Worm (Caenorhabditis elegans): ENCODE results near the gene phf-15.
"Not testable (repeated sequence)": the region's sequence is repeated elsewhere in the genome, so short reads cannot be mapped to it uniquely, and the experiment has no call there.

phf-15 gene

DNA sequence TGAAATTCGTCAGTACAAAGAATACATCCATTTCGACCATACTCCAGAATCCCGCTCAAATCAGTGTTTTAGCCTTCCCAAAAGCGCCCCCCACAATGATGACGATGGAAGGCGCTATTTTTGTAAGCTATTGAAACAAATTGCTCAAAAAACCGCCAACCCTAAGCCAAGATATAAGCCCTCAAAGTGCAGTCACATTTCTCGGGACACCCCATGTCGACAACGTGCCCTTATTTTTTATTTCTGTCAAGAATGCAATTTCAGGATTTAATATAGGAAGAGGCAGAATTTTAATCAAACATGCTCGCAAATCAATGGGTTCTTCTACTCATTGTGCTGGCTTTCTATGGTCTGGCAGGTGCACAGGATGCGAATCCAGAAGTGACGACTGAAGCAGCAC is 10.1 kb downstream of the phf-15 start, which contains the start of gene Y53G8AR.1:
Y53G8AR.1 (plus strand) TSS at position 301 of the 400 bp plus-strand sequence.
- TF ChIP-seq klf-2 (GFP tag; conservative IDR thresholded peaks at IDR 0.05); ztf-29 (GFP tag; IDR thresholded peaks at IDR 0.05); ref-1 (GFP tag; conservative IDR thresholded peaks at IDR 0.05): not testable (repeated sequence)

- TF ChIP-seq tab-1 (GFP tag; IDR thresholded peaks at IDR 0.05) (peak; percentile 89), klf-2 (GFP tag; conservative IDR thresholded peaks at IDR 0.05) (peak; percentile 98), T22C8.4 (GFP tag; IDR thresholded peaks at IDR 0.05) (peak; percentile 87), flt-1 (GFP tag; IDR thresholded peaks at IDR 0.05) (peak; percentile 94), ztf-29 (GFP tag; IDR thresholded peaks at IDR 0.05) (peak; percentile 97), ref-1 (GFP tag; conservative IDR thresholded peaks at IDR 0.05) (peak; percentile 93), ztf-23 (GFP tag; IDR thresholded peaks at IDR 0.05) (peak; percentile 95)
Measured at ce11 chrIII:3334941-3335559, 12.4 kb downstream of the phf-15 start.

DNA sequence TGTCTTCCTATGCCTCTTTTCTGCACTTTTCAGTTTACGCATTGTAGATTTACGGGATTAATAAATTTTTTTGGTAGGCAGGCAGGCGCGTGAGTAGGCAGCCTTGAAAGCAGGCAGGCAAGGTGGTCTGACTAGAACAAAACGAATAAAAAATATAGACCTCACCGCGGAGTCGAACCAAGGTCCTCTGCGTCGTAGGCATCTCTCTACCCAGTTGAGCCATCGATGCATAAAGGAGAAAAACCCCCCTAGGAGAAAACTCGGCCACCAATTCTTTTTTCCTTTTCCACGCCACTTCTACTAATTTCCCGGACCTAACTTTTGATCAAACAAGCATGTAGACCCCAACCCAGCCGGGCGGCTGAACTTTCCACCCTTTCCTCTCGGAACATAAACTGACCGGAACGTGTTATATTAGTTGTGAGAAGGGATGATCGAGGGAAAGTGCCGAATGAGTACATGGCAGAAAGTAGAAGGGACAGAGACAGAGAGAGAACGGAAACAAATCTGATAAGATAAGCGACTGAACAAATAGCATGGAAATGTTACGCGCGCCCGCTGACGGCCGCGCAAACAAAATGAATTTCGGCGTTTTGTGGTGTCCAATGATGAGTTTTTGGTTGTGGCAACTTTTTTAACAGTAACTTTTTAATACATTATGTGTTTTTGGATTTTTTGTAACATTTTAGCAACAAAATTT is 16.8 kb downstream of the phf-15 start:
- TF ChIP-seq flt-1 (GFP tag; IDR thresholded peaks at IDR 0.05) (no peak), klf-2 (GFP tag; conservative IDR thresholded peaks at IDR 0.05) (no peak), tab-1 (GFP tag; IDR thresholded peaks at IDR 0.05) (no peak), med-1 (GFP tag; optimal IDR thresholded peaks at IDR 0.05; ENCODE audit: insufficient read depth) (no peak), T22C8.4 (GFP tag; IDR thresholded peaks at IDR 0.05) (no peak), ztf-23 (GFP tag; IDR thresholded peaks at IDR 0.05) (no peak), ztf-29 (GFP tag; IDR thresholded peaks at IDR 0.05) (no peak), ref-1 (GFP tag; conservative IDR thresholded peaks at IDR 0.05) (no peak)

ce11 chrIII:3343463-3343862 is 20.8 kb downstream of the phf-15 start:
- TF ChIP-seq tab-1 (GFP tag; IDR thresholded peaks at IDR 0.05) = no peak
- TF ChIP-seq T22C8.4 (GFP tag; IDR thresholded peaks at IDR 0.05) = no peak
- TF ChIP-seq cog-1 (tag; optimal IDR thresholded peaks at IDR 0.05) = no peak
- TF ChIP-seq ztf-23 (GFP tag; IDR thresholded peaks at IDR 0.05) = no peak
- TF ChIP-seq ref-1 (GFP tag; conservative IDR thresholded peaks at IDR 0.05) = no peak
- no peak for TF ChIP-seq flt-1 (GFP tag; IDR thresholded peaks at IDR 0.05)
- no peak for TF ChIP-seq med-1 (GFP tag; optimal IDR thresholded peaks at IDR 0.05; ENCODE audit: insufficient read depth)
- TF ChIP-seq klf-2 (GFP tag; conservative IDR thresholded peaks at IDR 0.05) = no peak
- TF ChIP-seq ztf-29 (GFP tag; IDR thresholded peaks at IDR 0.05) = no peak

ce11 chrIII:3344573-3344972 is 21.9 kb downstream of the phf-15 start, which contains the start of gene gei-1:
gei-1 (plus strand) TSS chrIII:3344873.
- TF ChIP-seq tab-1 (GFP tag; IDR thresholded peaks at IDR 0.05) (no peak), flt-1 (GFP tag; IDR thresholded peaks at IDR 0.05) (no peak), ztf-23 (GFP tag; IDR thresholded peaks at IDR 0.05) (no peak), med-1 (GFP tag; optimal IDR thresholded peaks at IDR 0.05; ENCODE audit: insufficient read depth) (no peak), T22C8.4 (GFP tag; IDR thresholded peaks at IDR 0.05) (no peak), cog-1 (tag; optimal IDR thresholded peaks at IDR 0.05) (no peak), klf-2 (GFP tag; conservative IDR thresholded peaks at IDR 0.05) (no peak), ref-1 (GFP tag; conservative IDR thresholded peaks at IDR 0.05) (no peak), ztf-29 (GFP tag; IDR thresholded peaks at IDR 0.05) (no peak)

DNA sequence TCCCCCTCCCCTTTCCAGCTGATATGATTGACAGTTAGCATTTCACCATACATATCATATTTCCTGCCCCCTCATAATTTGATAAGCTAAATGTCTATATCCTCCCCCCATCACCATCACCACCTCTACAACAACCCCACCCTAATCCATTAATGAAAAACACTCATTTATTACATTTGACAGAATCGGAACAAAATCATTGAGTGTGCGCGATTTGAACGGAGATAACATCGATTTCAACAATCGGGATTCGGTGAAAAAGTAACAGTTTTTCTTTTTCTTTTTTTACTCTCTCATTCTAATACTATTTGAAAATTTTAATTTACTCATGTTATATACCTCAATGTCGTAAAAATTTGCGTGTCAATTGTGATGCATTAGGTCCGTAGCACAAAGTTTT is 23.2 kb downstream of the phf-15 start:
- TF ChIP-seq klf-2 (GFP tag; conservative IDR thresholded peaks at IDR 0.05) (no peak), tab-1 (GFP tag; IDR thresholded peaks at IDR 0.05) (no peak), ztf-29 (GFP tag; IDR thresholded peaks at IDR 0.05) (no peak), cog-1 (tag; optimal IDR thresholded peaks at IDR 0.05) (no peak), med-1 (GFP tag; optimal IDR thresholded peaks at IDR 0.05; ENCODE audit: insufficient read depth) (no peak), ref-1 (GFP tag; conservative IDR thresholded peaks at IDR 0.05) (no peak), T22C8.4 (GFP tag; IDR thresholded peaks at IDR 0.05) (no peak), flt-1 (GFP tag; IDR thresholded peaks at IDR 0.05) (no peak), ztf-23 (GFP tag; IDR thresholded peaks at IDR 0.05) (no peak)

ce11 chrIII:3346665-3347064 is 24.0 kb downstream of the phf-15 start:
- TF ChIP-seq tab-1 (GFP tag; IDR thresholded peaks at IDR 0.05) = no peak
- TF ChIP-seq cog-1 (tag; optimal IDR thresholded peaks at IDR 0.05) = no peak
- TF ChIP-seq ztf-29 (GFP tag; IDR thresholded peaks at IDR 0.05) = peak; percentile 71; the same call in 1 of the 2 replicates

DNA sequence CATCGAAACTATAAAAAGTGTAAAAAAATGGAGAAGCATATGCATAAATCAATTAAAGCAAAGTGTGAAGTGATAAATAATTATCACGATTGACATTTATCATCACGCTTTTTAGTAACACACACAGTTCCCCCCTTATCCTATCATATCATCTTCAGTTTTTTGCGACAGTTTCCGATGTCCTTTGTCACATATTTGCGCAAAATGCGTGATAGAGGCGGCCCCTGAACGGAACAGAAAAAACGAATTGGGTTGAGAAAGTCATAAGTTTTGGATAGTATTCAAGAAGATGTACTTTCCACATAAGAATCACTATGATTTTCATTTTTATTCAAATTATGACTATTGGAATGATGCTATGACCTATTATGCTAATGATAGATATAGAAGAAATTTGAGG is 26.4 kb downstream of the phf-15 start:
- TF ChIP-seq ztf-29 (GFP tag; IDR thresholded peaks at IDR 0.05) (no peak), ref-1 (GFP tag; conservative IDR thresholded peaks at IDR 0.05) (no peak), flt-1 (GFP tag; IDR thresholded peaks at IDR 0.05) (no peak)

DNA sequence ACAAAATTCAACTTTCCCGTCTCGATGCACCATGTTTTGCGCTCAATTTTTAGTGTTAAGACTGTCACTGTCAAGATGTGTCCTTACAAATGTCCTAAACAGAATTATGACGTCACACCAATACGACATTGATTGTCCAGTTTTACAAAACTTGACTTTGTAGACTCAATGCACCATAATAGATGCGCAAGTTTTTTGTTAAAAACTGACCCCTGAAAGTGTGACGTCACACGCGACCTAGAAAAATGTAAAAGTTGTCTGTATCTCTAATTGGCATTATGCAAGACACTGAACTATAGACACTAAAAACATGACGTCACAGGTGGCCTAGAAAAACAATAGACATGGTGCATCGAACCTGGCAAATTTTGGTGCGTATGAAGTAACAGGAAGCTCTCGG is 28.4 kb downstream of the phf-15 start:
- TF ChIP-seq ztf-29 (GFP tag; IDR thresholded peaks at IDR 0.05) (no peak), T22C8.4 (GFP tag; IDR thresholded peaks at IDR 0.05) (no peak), cog-1 (tag; optimal IDR thresholded peaks at IDR 0.05) (no peak), tab-1 (GFP tag; IDR thresholded peaks at IDR 0.05) (no peak), ztf-23 (GFP tag; IDR thresholded peaks at IDR 0.05) (no peak), med-1 (GFP tag; optimal IDR thresholded peaks at IDR 0.05; ENCODE audit: insufficient read depth) (no peak), klf-2 (GFP tag; conservative IDR thresholded peaks at IDR 0.05) (no peak), flt-1 (GFP tag; IDR thresholded peaks at IDR 0.05) (no peak), ref-1 (GFP tag; conservative IDR thresholded peaks at IDR 0.05) (no peak)

- TF ChIP-seq ztf-29 (GFP tag; IDR thresholded peaks at IDR 0.05) = no peak
- no peak for TF ChIP-seq flt-1 (GFP tag; IDR thresholded peaks at IDR 0.05)
- TF ChIP-seq klf-2 (GFP tag; conservative IDR thresholded peaks at IDR 0.05) = no peak
- TF ChIP-seq med-1 (GFP tag; optimal IDR thresholded peaks at IDR 0.05; ENCODE audit: insufficient read depth) = no peak
- TF ChIP-seq cog-1 (tag; optimal IDR thresholded peaks at IDR 0.05) = no peak
Measured at ce11 chrIII:3351672-3352071, 29.0 kb downstream of the phf-15 start.
